Worm (Caenorhabditis elegans) whole organism, late embryonic: ENCODE results near the gene T06E4.7.

ENCODE experiments used
- ceh-48 ChIP-seq: sonication (generic microtip); optimal IDR thresholded peaks from 2 replicates; lab custom pipeline; 2016; ENCODE audit warnings: missing genetic modification characterization, inconsistent platforms, missing compliant biosample characterization
- ceh-6 ChIP-seq: fragments of 200-800 bp; sonication (Bioruptor generic); optimal IDR thresholded peaks from 2 replicates; lab custom pipeline; 2018; ENCODE audit warnings: mild to moderate bottlenecking, missing genetic modification characterization, missing compliant biosample characterization
- ceh-9 ChIP-seq: sonication (generic microtip); optimal IDR thresholded peaks from 2 replicates; lab custom pipeline; 2016; ENCODE audit warnings: mild to moderate bottlenecking, missing genetic modification characterization, inconsistent platforms, missing compliant biosample characterization
- dmd-4 ChIP-seq: sonication (generic microtip); optimal IDR thresholded peaks from 2 replicates; lab custom pipeline; 2016; ENCODE audit warnings: borderline replicate concordance, missing genetic modification characterization, missing compliant biosample characterization
- elt-2 ChIP-seq: sonication (generic microtip); optimal IDR thresholded peaks from 2 replicates; lab custom pipeline; 2016; ENCODE audit warnings: missing genetic modification reagents, missing genetic modification characterization, missing compliant biosample characterization
- hlh-8 ChIP-seq: sonication (generic microtip); optimal IDR thresholded peaks from 2 replicates; lab custom pipeline; 2016; ENCODE audit warnings: missing genotype, missing genetic modification characterization, missing compliant biosample characterization
- lin-11 ChIP-seq: fragments of 200-800 bp; sonication (Bioruptor generic); optimal IDR thresholded peaks from 2 replicates; lab custom pipeline; 2018; ENCODE audit warnings: mild to moderate bottlenecking, missing genetic modification characterization, missing compliant biosample characterization
- nhr-11 ChIP-seq: fragments of 150-350 bp; optimal IDR thresholded peaks from 2 replicates; lab custom pipeline; 2014; ENCODE audit warnings: missing biosample characterization, missing genetic modification characterization
- pha-4 ChIP-seq: fragments of 150-350 bp; optimal IDR thresholded peaks from 2 replicates; lab custom pipeline; 2018; ENCODE audit warnings: missing biosample characterization, missing genetic modification reagents, missing genetic modification characterization
- pqm-1 ChIP-seq: sonication (generic microtip); optimal IDR thresholded peaks from 2 replicates; lab custom pipeline; 2016; ENCODE audit warnings: missing genetic modification characterization, missing compliant biosample characterization
- pros-1 ChIP-seq: fragments of 150-350 bp; optimal IDR thresholded peaks from 2 replicates; lab custom pipeline; 2014; ENCODE audit warnings: missing biosample characterization, missing genetic modification reagents, missing genetic modification characterization
- rnt-1 ChIP-seq: sonication (generic microtip); optimal IDR thresholded peaks from 2 replicates; lab custom pipeline; 2016; ENCODE audit warnings: missing genetic modification characterization, missing compliant biosample characterization
- tbx-2 ChIP-seq: sonication (generic microtip); optimal IDR thresholded peaks from 2 replicates; lab custom pipeline; 2016; ENCODE audit warnings: missing genetic modification characterization, missing compliant biosample characterization

DNA sequence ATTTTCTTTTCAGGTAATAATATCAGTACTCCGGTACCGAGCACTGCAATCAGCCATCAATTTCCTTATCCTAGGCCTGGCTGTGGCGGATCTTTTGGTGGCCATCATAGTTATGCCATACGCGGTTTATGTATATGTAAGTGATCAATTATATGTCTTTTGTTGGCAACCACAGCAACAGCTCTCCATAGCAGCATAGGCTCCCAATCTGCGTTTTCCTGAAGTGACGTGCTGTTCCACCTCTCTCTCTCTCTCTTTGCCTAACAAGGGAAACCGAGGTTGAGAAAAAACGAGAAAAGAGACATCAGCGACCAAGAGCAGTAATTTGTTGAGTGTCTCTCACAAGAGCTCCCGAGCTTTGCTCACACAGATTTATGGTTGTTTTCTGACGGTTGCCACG lies 17.0 kb upstream of the T06E4.7 start:
- TF ChIP-seq rnt-1 (tag; lab: Kevin White, UChicago) (no peak), pqm-1 (tag; lab: Kevin White, UChicago) (no peak), elt-2 (no peak), tbx-2 (tag; lab: Kevin White, UChicago) (no peak), pha-4 (no peak), pros-1 (no peak), lin-11 (tag; lab: Kevin White, UChicago) (no peak), ceh-48 (no peak), ceh-9 (tag; lab: Kevin White, UChicago) (no peak), hlh-8 (tag; lab: Kevin White, UChicago) (no peak), ceh-6 (GFP tag; lab: Kevin White, UChicago) (no peak), nhr-11 (tag; lab: Kevin White, UChicago) (no peak), dmd-4 (no peak)
